Fruit fly (Drosophila melanogaster) whole organism, wandering third instar larva: Measurements from ENCODE around the gene CG45101.

Experiments
- CrebA ChIP-seq: fragments of 200-800 bp; sonication (Bioruptor generic); optimal IDR thresholded peaks from 2 replicates; lab custom pipeline; 2016; ENCODE audit warnings: missing biosample characterization, mild to moderate bottlenecking, missing genetic modification characterization, borderline replicate concordance
- Myc ChIP-seq: fragments of >200 bp; optimal IDR thresholded peaks from 2 replicates; lab custom pipeline; 2017
- Sp1 ChIP-seq: fragments of 200-800 bp; sonication (Bioruptor generic); optimal IDR thresholded peaks from 3 replicates; lab custom pipeline; 2019; ENCODE audit warnings: missing biosample characterization, mild to moderate bottlenecking, missing genetic modification characterization, moderate library complexity
- foxo ChIP-seq, 2 experiments: fragments of 200-800 bp; sonication (Bioruptor generic); optimal IDR thresholded peaks; 2 replicates in 1 of 2; 3 replicates in 1 of 2; lab custom pipeline; 2016 to 2017; ENCODE audit warnings: missing biosample characterization in 2 of 2, missing genetic modification characterization in 2 of 2
- h ChIP-seq: fragments of 200-800 bp; sonication (Bioruptor generic); optimal IDR thresholded peaks from 3 replicates; lab custom pipeline; 2016; ENCODE audit warnings: missing biosample characterization, mild to moderate bottlenecking, missing genetic modification characterization
- pan ChIP-seq: fragments of >200 bp; optimal IDR thresholded peaks from 2 replicates; lab custom pipeline; 2017
- psq ChIP-seq: fragments of 200-800 bp; sonication (Bioruptor generic); optimal IDR thresholded peaks from 3 replicates; lab custom pipeline; 2017; ENCODE audit warnings: missing biosample characterization, mild to moderate bottlenecking, missing genetic modification characterization, moderate library complexity
- rgr ChIP-seq: fragments of 200-800 bp; sonication (Bioruptor generic); optimal IDR thresholded peaks from 3 replicates; lab custom pipeline; 2016; ENCODE audit warnings: missing biosample characterization, mild to moderate bottlenecking, missing genetic modification characterization
- sage ChIP-seq: fragments of 200-800 bp; sonication (Bioruptor generic); optimal IDR thresholded peaks from 2 replicates; lab custom pipeline; 2016; ENCODE audit warnings: missing biosample characterization, mild to moderate bottlenecking, missing genetic modification characterization
- tai ChIP-seq: sonication (Bioruptor generic); optimal IDR thresholded peaks from 2 replicates; lab custom pipeline; 2016; ENCODE audit warnings: missing biosample characterization, missing genetic modification characterization
- usp ChIP-seq: fragments of >200 bp; optimal IDR thresholded peaks from 2 replicates; lab custom pipeline; 2017; ENCODE audit warnings: missing biosample characterization, missing genetic modification characterization

- TF ChIP-seq pan (lab: Kevin White, UChicago), result no peak
- peak; percentile 51 for TF ChIP-seq sage
- peak; percentile 83 for TF ChIP-seq h
- no peak for TF ChIP-seq Myc (lab: Kevin White, UChicago)
- no peak for TF ChIP-seq usp (GFP tag; lab: Kevin White, UChicago)
- TF ChIP-seq foxo (GFP tag; optimal IDR thresholded peaks at IDR 0.05; lab: Kevin White, UChicago), result peak in 1 of 2 experiments; percentile 72
- TF ChIP-seq Sp1 (GFP tag; lab: Kevin White, UChicago), result peak; percentile 79
- no peak for TF ChIP-seq CrebA (GFP tag; lab: Kevin White, UChicago)
- TF ChIP-seq rgr (GFP tag; lab: Kevin White, UChicago), result peak; percentile 75
- peak; percentile 61 for TF ChIP-seq psq
- TF ChIP-seq tai, result no peak
Observed at dm6 chr3L:11033327-11033975, 31.3 kb upstream of the CG45101 start.
